Fruit fly (Drosophila melanogaster): ENCODE data around the gene CHKov2.
A peak's percentile ranks its signal among the peaks of the same experiment; 100 is the strongest.

The CHKov2 gene

DNA sequence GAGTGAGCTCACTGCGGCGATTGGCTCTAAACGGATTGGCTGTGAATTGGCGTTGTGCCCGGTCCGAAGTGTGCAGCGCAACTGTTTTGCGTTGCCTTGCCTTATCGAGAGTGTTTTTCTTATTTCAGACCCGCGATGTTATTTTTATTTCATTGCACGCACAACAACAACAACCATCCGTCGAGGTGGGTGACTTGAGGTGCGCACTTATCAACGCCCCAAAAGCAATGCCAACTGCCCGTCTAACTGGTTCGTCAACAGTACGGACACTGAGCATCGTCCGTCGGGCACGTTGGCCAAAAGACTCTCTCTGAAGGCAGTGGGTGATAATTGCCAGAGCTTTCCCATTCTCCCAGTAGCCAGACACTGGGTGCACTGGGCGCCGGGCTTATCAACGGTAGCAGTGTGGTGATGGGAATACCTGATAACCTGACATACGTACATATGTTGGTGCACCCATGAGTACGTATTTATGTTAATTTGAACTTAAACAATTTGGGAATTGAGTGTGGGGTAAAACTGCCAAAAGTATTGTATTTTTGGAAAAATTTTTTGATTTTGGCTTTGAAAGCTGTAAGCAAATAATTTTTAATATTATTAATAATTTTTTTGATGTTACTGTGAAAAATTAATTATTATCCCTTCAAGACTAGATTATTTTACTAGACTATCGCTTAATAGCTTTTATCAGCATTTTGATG is 35.5 kb downstream of the CHKov2 start, which contains the start of gene CG31102 (continued):
- no peak for TF ChIP-seq Fer3 (tag; optimal IDR thresholded peaks at IDR 0.05)
- no peak for TF ChIP-seq CG18619 (GFP tag; optimal IDR thresholded peaks at IDR 0.05)
- TF ChIP-seq Dbx (GFP tag; IDR thresholded peaks at IDR 0.05), result 0 out of 3 replicates have a peak, but pooled peaks have one; percentile 37
- TF ChIP-seq CG5953 (GFP tag; IDR thresholded peaks at IDR 0.05), result no peak
- no peak for TF ChIP-seq CG8281 (tag; optimal IDR thresholded peaks at IDR 0.05)
- TF ChIP-seq crp (GFP tag; optimal IDR thresholded peaks at IDR 0.05), result no peak
- TF ChIP-seq Trl (optimal IDR thresholded peaks at IDR 0.05), result no peak
- no peak for TF ChIP-seq Trl (GFP tag; optimal IDR thresholded peaks at IDR 0.05)
- no peak for TF ChIP-seq NC2β (GFP tag; optimal IDR thresholded peaks at IDR 0.05)
- no peak for TF ChIP-seq CG17385 (GFP tag; optimal IDR thresholded peaks at IDR 0.05)
- TF ChIP-seq Antp (GFP tag; optimal IDR thresholded peaks at IDR 0.05), result no peak
- no peak for TF ChIP-seq Mrtf (GFP tag; IDR thresholded peaks at IDR 0.05)
- no peak for TF ChIP-seq D19B (GFP tag; optimal IDR thresholded peaks at IDR 0.05)
- no peak for TF ChIP-seq CG12104 (GFP tag; optimal IDR thresholded peaks at IDR 0.05)
- TF ChIP-seq Ssrp (tag; optimal IDR thresholded peaks at IDR 0.05), result no peak
- TF ChIP-seq CG34376 (GFP tag; optimal IDR thresholded peaks at IDR 0.05), result peak; percentile 11
- 0 out of 2 replicates have a peak, but pooled peaks have one; percentile 12 for TF ChIP-seq Drgx (GFP tag; IDR thresholded peaks at IDR 0.05)
- TF ChIP-seq Nf-YA (GFP tag; IDR thresholded peaks at IDR 0.05), result no peak
- TF ChIP-seq CTCF (GFP tag; optimal IDR thresholded peaks at IDR 0.05), result no peak
- TF ChIP-seq CG18599 (GFP tag; optimal IDR thresholded peaks at IDR 0.05), result peak; percentile 13
- no peak for TF ChIP-seq luna (GFP tag; optimal IDR thresholded peaks at IDR 0.05)
- TF ChIP-seq ato (GFP tag; IDR thresholded peaks at IDR 0.05; ENCODE audit: partially characterized antibody), result no peak
- TF ChIP-seq H2.0 (GFP tag; IDR thresholded peaks at IDR 0.05), result no peak
- TF ChIP-seq CG12942 (GFP tag; optimal IDR thresholded peaks at IDR 0.05), result no peak
- no peak for TF ChIP-seq Hmx (GFP tag; optimal IDR thresholded peaks at IDR 0.05)
- TF ChIP-seq zen2 (GFP tag; IDR thresholded peaks at IDR 0.05; ENCODE audit: partially characterized antibody), result 0 out of 3 replicates have a peak, but pooled peaks have one; percentile 39

DNA sequence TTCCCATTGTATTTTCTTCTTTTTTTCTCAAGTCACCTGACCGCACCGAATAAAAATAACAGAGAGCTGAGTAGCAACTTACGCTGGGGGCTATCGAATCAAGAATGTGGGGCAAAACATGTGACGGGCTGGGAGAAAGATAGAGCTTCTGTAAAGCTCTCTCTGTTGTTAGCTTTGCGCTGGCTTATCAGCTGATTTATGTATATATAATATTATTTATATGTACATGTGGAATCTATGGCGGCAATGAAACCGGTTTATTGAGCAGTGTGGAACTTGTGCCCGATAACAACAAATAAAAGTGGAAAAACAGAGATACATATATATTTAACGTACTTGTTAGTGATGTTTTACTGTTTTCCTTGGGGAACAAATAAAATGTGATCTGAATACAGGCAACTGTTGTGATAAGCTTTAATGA is 38.1 kb downstream of the CHKov2 start, which contains the start of gene CG31098:
Gene CG31098 (minus strand): TSS at position 114 of the 421 bp plus-strand sequence.
- no peak for TF ChIP-seq Atf-2 (GFP tag; optimal IDR thresholded peaks at IDR 0.05)
- peak; percentile 52 for TF ChIP-seq CG6765 (GFP tag; optimal IDR thresholded peaks at IDR 0.05)
- TF ChIP-seq CG4404 (GFP tag; IDR thresholded peaks at IDR 0.05), result no peak
- TF ChIP-seq PHDP (tag; optimal IDR thresholded peaks at IDR 0.05), result peak; percentile 60
- TF ChIP-seq Sox102F (GFP tag; optimal IDR thresholded peaks at IDR 0.05), result no peak
- no peak for TF ChIP-seq CG2129 (GFP tag; IDR thresholded peaks at IDR 0.05; ENCODE audit: partially characterized antibody)
- TF ChIP-seq bbx (GFP tag; IDR thresholded peaks at IDR 0.05; ENCODE audit: partially characterized antibody), result no peak
- no peak for TF ChIP-seq CG12391 (tag; optimal IDR thresholded peaks at IDR 0.05)
- TF ChIP-seq Neu2 (GFP tag; optimal IDR thresholded peaks at IDR 0.05; ENCODE audit: borderline replicate concordance), result no peak
- peak; percentile 22; the same call in 1 of the 3 replicates for TF ChIP-seq ci (GFP tag; IDR thresholded peaks at IDR 0.05)
- peak; percentile 50 for TF ChIP-seq CG15269 (tag; optimal IDR thresholded peaks at IDR 0.05)
- no peak for TF ChIP-seq NC2α (GFP tag; optimal IDR thresholded peaks at IDR 0.05)
- peak; percentile 43; the same call in 1 of the 2 replicates for TF ChIP-seq unc-4 (GFP tag; IDR thresholded peaks at IDR 0.05; ENCODE audit: partially characterized antibody)
- no peak for TF ChIP-seq lov (optimal IDR thresholded peaks at IDR 0.05)
- TF ChIP-seq lov (GFP tag; IDR thresholded peaks at IDR 0.05), result no peak
- peak; percentile 11 for TF ChIP-seq CG10147 (GFP tag; optimal IDR thresholded peaks at IDR 0.05)
- TF ChIP-seq CG30403 (GFP tag; optimal IDR thresholded peaks at IDR 0.05), result no peak
- no peak for TF ChIP-seq Dad (GFP tag; optimal IDR thresholded peaks at IDR 0.05)
- TF ChIP-seq ind (GFP tag; optimal IDR thresholded peaks at IDR 0.05), result no peak
- TF ChIP-seq YL-1 (GFP tag; optimal IDR thresholded peaks at IDR 0.05), result peak; percentile 0
- peak; percentile 48 for TF ChIP-seq CG18599 (GFP tag; optimal IDR thresholded peaks at IDR 0.05)
- no peak for TF ChIP-seq B-H1 (GFP tag; IDR thresholded peaks at IDR 0.05)
- no peak for TF ChIP-seq CG8944 (GFP tag; optimal IDR thresholded peaks at IDR 0.05)
- TF ChIP-seq CG33213 (GFP tag; optimal IDR thresholded peaks at IDR 0.05), result no peak
- TF ChIP-seq ranshi (GFP tag; IDR thresholded peaks at IDR 0.05), result no peak; the same call in 1 of the 2 replicates
- no peak for TF ChIP-seq CG13123 (GFP tag; optimal IDR thresholded peaks at IDR 0.05)

All from whole organism, embryonic.